Fruit fly (Drosophila melanogaster) S2 (cell line): ENCODE results near the gene BBIP1.

Source experiments
- CG8478 ChIP-seq: fragments of >200 bp; optimal IDR thresholded peaks from 2 replicates; lab custom pipeline; 2018
- CTCF ChIP-seq, 2 experiments: fragments of >200 bp; optimal IDR thresholded peaks; 2 replicates each; lab custom pipeline; 2018

DNA sequence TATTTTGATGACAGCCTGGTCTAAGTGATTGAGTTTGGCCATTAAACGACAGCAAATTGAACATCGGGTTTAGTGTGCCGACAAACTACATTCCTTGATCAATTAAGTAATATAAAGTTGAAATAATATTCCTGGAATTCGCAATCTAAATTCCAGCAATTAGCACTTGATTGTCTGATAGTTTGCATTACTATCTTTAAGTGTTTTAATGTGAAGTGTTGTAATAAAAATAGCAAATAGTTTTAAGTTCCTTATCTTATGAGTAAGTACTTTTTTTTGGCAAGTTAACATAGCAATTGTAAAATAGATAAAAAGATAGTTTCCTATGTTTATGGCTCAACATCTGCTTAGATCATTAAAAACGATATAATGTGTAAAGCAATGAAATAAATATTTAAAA lies 15.9 kb upstream of the BBIP1 start:
- TF ChIP-seq CG8478 (lab: Kevin White, UChicago), result no peak
- no peak for TF ChIP-seq CTCF (optimal IDR thresholded peaks at IDR 0.05; lab: Kevin White, UChicago)
